Worm (Caenorhabditis elegans): ENCODE measurements around the gene gba-1.

DNA sequence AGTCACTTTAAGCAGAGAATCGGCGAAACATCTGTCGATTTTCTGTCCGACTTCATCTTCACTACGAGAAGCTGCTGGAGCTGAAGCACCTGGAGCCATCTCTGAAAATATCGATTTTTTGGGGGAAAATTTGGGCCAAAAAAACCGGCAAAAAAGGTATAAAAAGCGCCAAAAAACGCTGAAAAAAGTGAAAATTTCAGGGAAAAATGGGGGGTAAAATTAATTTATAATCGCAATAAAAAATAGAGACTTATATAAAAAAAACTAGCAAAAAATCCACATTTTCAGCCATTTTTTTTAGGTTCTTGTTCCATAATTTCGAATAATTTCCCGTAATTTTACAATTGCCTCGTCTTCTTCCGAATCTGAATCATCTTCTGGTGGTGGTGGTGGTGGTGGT lies 49.1 kb downstream of the gba-1 start, which contains the start of gene F54A3.5:
- TF ChIP-seq aly-2 (tag; optimal IDR thresholded peaks at IDR 0.05) (no peak), ama-1 (optimal IDR thresholded peaks at IDR 0.05) (no peak), pqm-1 (tag; optimal IDR thresholded peaks at IDR 0.05) (no peak), ceh-9 (tag; optimal IDR thresholded peaks at IDR 0.05) (no peak), unc-62 (GFP tag; optimal IDR thresholded peaks at IDR 0.05) (no peak), elt-2 (tag; optimal IDR thresholded peaks at IDR 0.05) (no peak), nhr-11 (tag; optimal IDR thresholded peaks at IDR 0.05) (no peak), skn-1 (tag; optimal IDR thresholded peaks at IDR 0.05) (no peak), ztf-11 (tag; optimal IDR thresholded peaks at IDR 0.05) (no peak)
